Worm (Caenorhabditis elegans) whole organism, mixed stage, embryonic: ENCODE measurements around the gene srxa-13.

Experiments
- M03D4.4 ChIP-seq: sonication (generic microtip); optimal IDR thresholded peaks from 2 replicates; lab custom pipeline; 2017; ENCODE audit warnings: mild to moderate bottlenecking, missing genetic modification characterization, missing compliant biosample characterization
- blmp-1 ChIP-seq: fragments of 150-350 bp; optimal IDR thresholded peaks from 2 replicates; lab custom pipeline; 2014; ENCODE audit warnings: missing biosample characterization, missing genetic modification characterization
- ceh-39 ChIP-seq: fragments of 150-350 bp; optimal IDR thresholded peaks from 2 replicates; lab custom pipeline; 2014; ENCODE audit warnings: missing biosample characterization, missing genetic modification characterization
- ceh-83 ChIP-seq: fragments of 200-800 bp; sonication (Bioruptor generic); optimal IDR thresholded peaks from 2 replicates; lab custom pipeline; 2018; ENCODE audit warnings: mild to moderate bottlenecking, missing genetic modification characterization, missing compliant biosample characterization
- ces-1 ChIP-seq: fragments of 150-350 bp; optimal IDR thresholded peaks from 2 replicates; lab custom pipeline; 2014; ENCODE audit warnings: missing biosample characterization, missing genetic modification reagents, missing genetic modification characterization
- cnd-1 ChIP-seq: fragments of 200-800 bp; sonication (Bioruptor generic); optimal IDR thresholded peaks from 2 replicates; lab custom pipeline; 2018; ENCODE audit warnings: mild to moderate bottlenecking, missing genetic modification characterization, missing compliant biosample characterization
- drap-1 ChIP-seq: fragments of 200-800 bp; sonication (Bioruptor generic); optimal IDR thresholded peaks from 3 replicates; lab custom pipeline; 2018; ENCODE audit warnings: mild to moderate bottlenecking, missing genetic modification characterization, missing compliant biosample characterization
- elt-1 ChIP-seq: sonication (generic microtip); optimal IDR thresholded peaks from 2 replicates; lab custom pipeline; 2017; ENCODE audit warnings: missing genetic modification characterization, mild to moderate bottlenecking, missing compliant biosample characterization, antibody characterized with exemption, moderate library complexity, borderline replicate concordance; ENCODE audit not compliant: insufficient read depth
- elt-3 ChIP-seq: fragments of 150-350 bp; optimal IDR thresholded peaks from 2 replicates; lab custom pipeline; 2014; ENCODE audit warnings: missing biosample characterization, missing genetic modification characterization
- flh-1 ChIP-seq: fragments of 200-800 bp; sonication (Bioruptor generic); optimal IDR thresholded peaks from 2 replicates; lab custom pipeline; 2018; ENCODE audit warnings: mild to moderate bottlenecking, missing genetic modification characterization, moderate library complexity, missing compliant biosample characterization
- ham-2 ChIP-seq: fragments of 200-800 bp; sonication (Bioruptor generic); optimal IDR thresholded peaks from 2 replicates; lab custom pipeline; 2018; ENCODE audit warnings: mild to moderate bottlenecking, missing genetic modification characterization, missing compliant biosample characterization
- hlh-1 ChIP-seq: fragments of 150-350 bp; optimal IDR thresholded peaks from 2 replicates; lab custom pipeline; 2014; ENCODE audit warnings: missing biosample characterization, missing genetic modification reagents, missing genetic modification characterization
- lin-13 ChIP-seq: fragments of 150-350 bp; optimal IDR thresholded peaks from 2 replicates; lab custom pipeline; 2014; ENCODE audit warnings: missing biosample characterization, missing genetic modification characterization
- lin-32 ChIP-seq: fragments of 200-800 bp; sonication (Bioruptor generic); optimal IDR thresholded peaks from 2 replicates; lab custom pipeline; 2018; ENCODE audit warnings: mild to moderate bottlenecking, missing genetic modification characterization, missing compliant biosample characterization
- mab-5 ChIP-seq: fragments of 150-350 bp; optimal IDR thresholded peaks from 2 replicates; lab custom pipeline; 2014; ENCODE audit warnings: missing biosample characterization, missing genetic modification characterization
- mep-1 ChIP-seq: fragments of 150-350 bp; optimal IDR thresholded peaks from 2 replicates; lab custom pipeline; 2017; ENCODE audit warnings: missing biosample characterization, missing genetic modification reagents, missing genetic modification characterization, inconsistent platforms
- mls-2 ChIP-seq: sonication (generic microtip); optimal IDR thresholded peaks from 2 replicates; lab custom pipeline; 2016; ENCODE audit warnings: mild to moderate bottlenecking, missing genetic modification characterization, moderate library complexity, missing compliant biosample characterization
- nhr-12 ChIP-seq: fragments of 150-350 bp; optimal IDR thresholded peaks from 2 replicates; lab custom pipeline; 2014; ENCODE audit warnings: missing biosample characterization, missing genetic modification characterization
- nhr-2 ChIP-seq: fragments of 150-350 bp; optimal IDR thresholded peaks from 2 replicates; lab custom pipeline; 2014; ENCODE audit warnings: missing biosample characterization, missing genetic modification characterization
- nhr-237 ChIP-seq: fragments of 150-350 bp; optimal IDR thresholded peaks from 2 replicates; lab custom pipeline; 2014; ENCODE audit warnings: missing biosample characterization, missing genetic modification characterization
- nhr-28 ChIP-seq: fragments of 150-350 bp; optimal IDR thresholded peaks from 2 replicates; lab custom pipeline; 2014; ENCODE audit warnings: missing biosample characterization, missing genetic modification characterization
- nhr-76 ChIP-seq: sonication (generic microtip); optimal IDR thresholded peaks from 2 replicates; lab custom pipeline; 2017; ENCODE audit warnings: missing biosample characterization, missing genetic modification characterization
- pha-4 ChIP-seq: fragments of 150-350 bp; optimal IDR thresholded peaks from 2 replicates; lab custom pipeline; 2018; ENCODE audit warnings: missing biosample characterization, missing genetic modification reagents, missing genetic modification characterization
- sem-2 ChIP-seq: fragments of 200-800 bp; sonication (Bioruptor generic); optimal IDR thresholded peaks from 2 replicates; lab custom pipeline; 2018; ENCODE audit warnings: mild to moderate bottlenecking, missing genetic modification characterization, missing compliant biosample characterization
- snpc-4 ChIP-seq: fragments of 150-350 bp; optimal IDR thresholded peaks from 2 replicates; lab custom pipeline; 2014; ENCODE audit warnings: missing biosample characterization, missing genetic modification characterization
- tbx-8 ChIP-seq: fragments of 200-800 bp; sonication (Bioruptor generic); optimal IDR thresholded peaks from 2 replicates; lab custom pipeline; 2018; ENCODE audit warnings: mild to moderate bottlenecking, missing genetic modification characterization, moderate library complexity, missing compliant biosample characterization
- unc-120 ChIP-seq: sonication (generic microtip); optimal IDR thresholded peaks from 2 replicates; lab custom pipeline; 2017; ENCODE audit warnings: missing genetic modification characterization, missing compliant biosample characterization; ENCODE audit not compliant: poor library complexity, severe bottlenecking
- unc-39 ChIP-seq: fragments of 150-350 bp; optimal IDR thresholded peaks from 2 replicates; lab custom pipeline; 2014; ENCODE audit warnings: missing biosample characterization, missing genetic modification characterization
- unc-62 ChIP-seq: fragments of 150-350 bp; optimal IDR thresholded peaks from 2 replicates; lab custom pipeline; 2014; ENCODE audit warnings: missing biosample characterization, missing genetic modification reagents, missing genetic modification characterization
- zip-8 ChIP-seq: fragments of 150-350 bp; optimal IDR thresholded peaks from 2 replicates; lab custom pipeline; 2014; ENCODE audit warnings: missing biosample characterization, missing genetic modification characterization
- ztf-11 ChIP-seq: fragments of 150-350 bp; optimal IDR thresholded peaks from 2 replicates; lab custom pipeline; 2014; ENCODE audit warnings: missing biosample characterization, missing genetic modification characterization

Gene srxa-13

ce11 chrV:13916196-13916595, 13.4 kb upstream of the srxa-13 start, which contains the start of gene str-252:
Gene str-252, plus strand, starts transcription at chrV:13916496.
- TF ChIP-seq ceh-83 (no peak), pha-4 (tag; lab: Kevin White, UChicago) (no peak), cnd-1 (tag; lab: Kevin White, UChicago) (no peak), nhr-12 (tag; lab: Kevin White, UChicago) (no peak), unc-120 (tag; lab: Kevin White, UChicago) (no peak), drap-1 (GFP tag; lab: Kevin White, UChicago) (no peak), tbx-8 (GFP tag; lab: Kevin White, UChicago) (no peak), mls-2 (tag; lab: Kevin White, UChicago) (no peak), snpc-4 (tag; lab: Kevin White, UChicago) (no peak), ceh-39 (tag; lab: Kevin White, UChicago) (no peak), nhr-2 (tag; lab: Kevin White, UChicago) (no peak), unc-62 (GFP tag; lab: Kevin White, UChicago) (no peak)

DNA sequence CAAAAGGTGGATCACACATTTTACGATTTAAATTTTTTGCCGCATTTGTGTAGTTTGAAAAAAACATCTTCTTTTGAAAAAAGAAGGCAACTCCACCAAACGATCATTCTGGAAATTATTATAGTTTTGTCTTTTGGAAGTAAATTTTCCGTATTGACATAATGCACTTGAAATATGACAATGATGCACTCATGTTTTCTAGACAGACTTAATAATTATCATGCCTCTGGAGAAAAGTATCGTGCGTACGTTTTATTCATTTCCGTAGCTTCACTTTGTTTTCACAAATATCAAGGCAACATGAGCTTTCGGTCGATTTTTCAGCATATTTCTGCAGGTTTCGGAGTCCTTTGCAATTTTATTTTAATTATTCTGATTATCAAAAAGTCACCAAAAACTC, 11.3 kb upstream of the srxa-13 start, which contains the start of gene str-250:
Gene str-250, plus strand, starts transcription at position 301 of the 400 bp plus-strand sequence.
- no peak for TF ChIP-seq lin-13 (tag; lab: Kevin White, UChicago)
- no peak for TF ChIP-seq snpc-4 (tag; lab: Kevin White, UChicago)
- TF ChIP-seq elt-3 (tag; lab: Kevin White, UChicago): no peak
- no peak for TF ChIP-seq M03D4.4 (tag; lab: Kevin White, UChicago)
- no peak for TF ChIP-seq ztf-11
- no peak for TF ChIP-seq hlh-1
- no peak for TF ChIP-seq mls-2 (tag; lab: Kevin White, UChicago)
- no peak for TF ChIP-seq elt-1 (tag; lab: Kevin White, UChicago)
- no peak for TF ChIP-seq unc-120 (tag; lab: Kevin White, UChicago)
- TF ChIP-seq cnd-1 (tag; lab: Kevin White, UChicago): no peak
- no peak for TF ChIP-seq drap-1 (GFP tag; lab: Kevin White, UChicago)
- TF ChIP-seq nhr-237 (tag; lab: Kevin White, UChicago): no peak
- no peak for TF ChIP-seq nhr-76 (tag; lab: Kevin White, UChicago)
- no peak for TF ChIP-seq unc-39 (tag; lab: Kevin White, UChicago)
- TF ChIP-seq unc-62 (GFP tag; lab: Kevin White, UChicago): no peak
- no peak for TF ChIP-seq sem-2 (GFP tag; lab: Kevin White, UChicago)
- TF ChIP-seq lin-32 (GFP tag; lab: Kevin White, UChicago): no peak
- TF ChIP-seq ceh-39 (tag; lab: Kevin White, UChicago): no peak

DNA sequence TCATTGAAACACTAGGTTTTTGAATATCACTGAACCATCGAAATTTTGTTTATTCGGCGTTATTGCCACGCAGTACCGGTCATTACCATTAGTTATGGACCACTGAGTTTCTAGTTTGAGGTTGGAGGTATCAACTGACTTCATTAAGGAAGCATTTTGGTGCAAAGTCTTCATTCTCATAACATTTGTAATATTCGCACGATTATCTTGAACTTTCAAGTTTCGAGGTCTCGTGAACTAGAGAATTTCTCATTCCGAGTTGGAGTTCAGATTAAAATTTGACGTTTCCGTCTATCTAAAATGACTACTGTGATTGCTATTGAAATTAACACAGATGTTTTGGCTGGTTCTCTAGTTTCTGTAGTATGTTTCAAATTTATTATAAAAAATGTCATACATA, 8.9 kb upstream of the srxa-13 start, which contains the start of gene srx-42:
Gene srx-42, plus strand, starts transcription at position 301 of the 400 bp plus-strand sequence.
- TF ChIP-seq blmp-1 (tag; lab: Kevin White, UChicago): no peak
- TF ChIP-seq hlh-1: no peak
- TF ChIP-seq flh-1: no peak
- no peak for TF ChIP-seq unc-39 (tag; lab: Kevin White, UChicago)
- TF ChIP-seq cnd-1 (tag; lab: Kevin White, UChicago): no peak
- no peak for TF ChIP-seq lin-13 (tag; lab: Kevin White, UChicago)
- no peak for TF ChIP-seq mls-2 (tag; lab: Kevin White, UChicago)
- no peak for TF ChIP-seq ztf-11
- no peak for TF ChIP-seq mab-5
- no peak for TF ChIP-seq nhr-2 (tag; lab: Kevin White, UChicago)
- TF ChIP-seq nhr-76 (tag; lab: Kevin White, UChicago): no peak
- TF ChIP-seq ces-1 (GFP tag; lab: Kevin White, UChicago): no peak
- TF ChIP-seq unc-62 (GFP tag; lab: Kevin White, UChicago): no peak
- no peak for TF ChIP-seq ham-2
- TF ChIP-seq pha-4 (tag; lab: Kevin White, UChicago): no peak
- TF ChIP-seq nhr-28 (tag; lab: Kevin White, UChicago): no peak
- no peak for TF ChIP-seq snpc-4 (tag; lab: Kevin White, UChicago)
- no peak for TF ChIP-seq ceh-39 (tag; lab: Kevin White, UChicago)

DNA sequence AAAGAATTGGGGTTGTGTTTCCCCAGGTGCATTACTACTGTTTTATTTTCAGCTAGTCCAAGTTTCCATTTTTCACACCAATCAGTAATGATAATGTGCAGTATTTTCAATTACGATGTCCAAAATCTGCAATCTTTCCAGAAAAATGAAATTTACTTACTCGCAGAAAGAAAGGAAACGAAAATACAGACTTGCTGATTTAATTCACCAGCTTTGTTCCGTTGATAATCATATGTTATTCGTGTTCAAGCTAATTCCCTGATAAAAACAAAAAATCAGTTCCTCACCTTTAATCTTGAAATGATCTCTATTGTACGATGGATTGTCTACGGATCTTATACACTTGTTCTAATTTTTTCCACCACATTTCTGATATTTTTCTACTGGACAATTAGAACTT, 5.8 kb upstream of the srxa-13 start, which contains the start of gene srxa-11:
Gene srxa-11, plus strand, starts transcription at position 301 of the 400 bp plus-strand sequence.
- TF ChIP-seq nhr-28 (tag; lab: Kevin White, UChicago): no peak
- no peak for TF ChIP-seq elt-3 (tag; lab: Kevin White, UChicago)
- TF ChIP-seq snpc-4 (tag; lab: Kevin White, UChicago): no peak
- no peak for TF ChIP-seq unc-120 (tag; lab: Kevin White, UChicago)
- no peak for TF ChIP-seq cnd-1 (tag; lab: Kevin White, UChicago)
- no peak for TF ChIP-seq mep-1 (tag; lab: Kevin White, UChicago)
- TF ChIP-seq pha-4 (tag; lab: Kevin White, UChicago): no peak
- TF ChIP-seq drap-1 (GFP tag; lab: Kevin White, UChicago): no peak
- TF ChIP-seq nhr-2 (tag; lab: Kevin White, UChicago): no peak
- no peak for TF ChIP-seq tbx-8 (GFP tag; lab: Kevin White, UChicago)
- TF ChIP-seq ham-2: no peak
- no peak for TF ChIP-seq elt-1 (tag; lab: Kevin White, UChicago)
- no peak for TF ChIP-seq zip-8
- no peak for TF ChIP-seq lin-13 (tag; lab: Kevin White, UChicago)
